Worm (Caenorhabditis elegans) whole organism, L3 larva: ENCODE results near the gene nhr-248.

Experiments
- R02D3.7 ChIP-seq: fragments of 150-350 bp; optimal IDR thresholded peaks from 2 replicates; lab custom pipeline; 2014; ENCODE audit warnings: missing biosample characterization, missing genetic modification characterization
- ZK546.5 ChIP-seq: sonication (generic microtip); optimal IDR thresholded peaks from 2 replicates; lab custom pipeline; 2017; ENCODE audit warnings: missing biosample characterization, missing genetic modification characterization
- aly-2 ChIP-seq: fragments of 150-350 bp; optimal IDR thresholded peaks from 2 replicates; lab custom pipeline; 2014; ENCODE audit warnings: missing biosample characterization, missing genetic modification characterization
- ama-1 ChIP-seq: fragments of 150-350 bp; optimal IDR thresholded peaks from 2 replicates; lab custom pipeline; 2018
- ceh-28 ChIP-seq: fragments of 150-350 bp; optimal IDR thresholded peaks from 2 replicates; lab custom pipeline; 2014; ENCODE audit warnings: missing biosample characterization, missing genetic modification reagents, missing genetic modification characterization
- ceh-82 ChIP-seq: fragments of 150-350 bp; optimal IDR thresholded peaks from 2 replicates; lab custom pipeline; 2014; ENCODE audit warnings: missing biosample characterization, missing genetic modification characterization
- ceh-9 ChIP-seq: sonication (generic microtip); optimal IDR thresholded peaks from 2 replicates; lab custom pipeline; 2018; ENCODE audit warnings: missing biosample characterization, missing genetic modification characterization
- egl-27 ChIP-seq: sonication (generic microtip); optimal IDR thresholded peaks from 4 replicates; lab custom pipeline; 2017; ENCODE audit warnings: missing biosample characterization, missing genetic modification reagents, missing genetic modification characterization
- egl-5 ChIP-seq: fragments of 150-350 bp; optimal IDR thresholded peaks from 2 replicates; lab custom pipeline; 2017; ENCODE audit warnings: missing biosample characterization, missing genetic modification reagents, missing genetic modification characterization, inconsistent platforms
- elt-1 ChIP-seq: fragments of 150-350 bp; optimal IDR thresholded peaks from 2 replicates; lab custom pipeline; 2014; ENCODE audit warnings: missing biosample characterization, missing genetic modification characterization
- elt-2 ChIP-seq: sonication (generic microtip); optimal IDR thresholded peaks from 2 replicates; lab custom pipeline; 2016; ENCODE audit warnings: missing genetic modification reagents, mild to moderate bottlenecking, missing genetic modification characterization, missing compliant biosample characterization
- elt-3 ChIP-seq, 3 experiments: fragments of 150-350 bp in 1 of 3; sonication (generic microtip) in 2 of 3; optimal IDR thresholded peaks; 2 replicates in 2 of 3; 4 replicates in 1 of 3; lab custom pipeline; 2014 to 2017; ENCODE audit warnings: missing biosample characterization in 3 of 3, missing genetic modification characterization in 3 of 3
- fkh-10 ChIP-seq: sonication (generic microtip); optimal IDR thresholded peaks from 2 replicates; lab custom pipeline; 2017; ENCODE audit warnings: missing biosample characterization, missing genetic modification reagents, missing genetic modification characterization
- fkh-2 ChIP-seq: fragments of 150-350 bp; optimal IDR thresholded peaks from 2 replicates; lab custom pipeline; 2014; ENCODE audit warnings: missing biosample characterization, missing genetic modification reagents, missing genetic modification characterization
- fos-1 ChIP-seq: fragments of 150-350 bp; optimal IDR thresholded peaks from 2 replicates; lab custom pipeline; 2014; ENCODE audit warnings: missing biosample characterization, missing genetic modification characterization
- hmg-11 ChIP-seq: sonication (generic microtip); optimal IDR thresholded peaks from 2 replicates; lab custom pipeline; 2016; ENCODE audit warnings: missing genetic modification characterization, missing compliant biosample characterization
- jun-1 ChIP-seq: fragments of 150-350 bp; optimal IDR thresholded peaks from 2 replicates; lab custom pipeline; 2014; ENCODE audit warnings: missing biosample characterization, missing genetic modification reagents, missing genetic modification characterization
- lin-15B ChIP-seq: fragments of 150-350 bp; optimal IDR thresholded peaks from 2 replicates; lab custom pipeline; 2014; ENCODE audit warnings: missing biosample characterization, missing genetic modification characterization
- lin-39 ChIP-seq: fragments of 150-350 bp; optimal IDR thresholded peaks from 2 replicates; lab custom pipeline; 2018; ENCODE audit warnings: missing biosample characterization, missing genetic modification reagents, missing genetic modification characterization
- mdl-1 ChIP-seq: fragments of 150-350 bp; optimal IDR thresholded peaks from 2 replicates; lab custom pipeline; 2014; ENCODE audit warnings: missing biosample characterization, missing genetic modification characterization
- mml-1 ChIP-seq: fragments of 150-350 bp; sonication (generic microtip); optimal IDR thresholded peaks from 3 replicates; lab custom pipeline; 2014; ENCODE audit warnings: missing biosample characterization, missing genetic modification characterization
- nfya-1 ChIP-seq: sonication (generic microtip); optimal IDR thresholded peaks from 2 replicates; lab custom pipeline; 2017; ENCODE audit warnings: missing genetic modification characterization, mild to moderate bottlenecking, missing compliant biosample characterization, antibody characterized with exemption, moderate library complexity; ENCODE audit not compliant: insufficient read depth
- nhr-11 ChIP-seq: fragments of 150-350 bp; optimal IDR thresholded peaks from 2 replicates; lab custom pipeline; 2014; ENCODE audit warnings: missing biosample characterization, missing genetic modification characterization
- nhr-12 ChIP-seq: fragments of 150-350 bp; optimal IDR thresholded peaks from 2 replicates; lab custom pipeline; 2014; ENCODE audit warnings: missing biosample characterization, missing genetic modification characterization
- nhr-23 ChIP-seq: fragments of 150-350 bp; optimal IDR thresholded peaks from 2 replicates; lab custom pipeline; 2014; ENCODE audit warnings: missing biosample characterization, missing genetic modification reagents, missing genetic modification characterization
- nhr-25 ChIP-seq: sonication (generic microtip); optimal IDR thresholded peaks from 2 replicates; lab custom pipeline; 2017; ENCODE audit warnings: missing biosample characterization, missing genetic modification characterization
- nhr-28 ChIP-seq: fragments of 150-350 bp; optimal IDR thresholded peaks from 2 replicates; lab custom pipeline; 2014; ENCODE audit warnings: missing biosample characterization, missing genetic modification characterization
- nhr-43 ChIP-seq: sonication (generic microtip); optimal IDR thresholded peaks from 2 replicates; lab custom pipeline; 2016; ENCODE audit warnings: mild to moderate bottlenecking, missing genetic modification characterization, missing compliant biosample characterization; ENCODE audit not compliant: poor library complexity, severe bottlenecking
- nhr-67 ChIP-seq: fragments of 150-350 bp; optimal IDR thresholded peaks from 2 replicates; lab custom pipeline; 2014; ENCODE audit warnings: missing biosample characterization, missing genetic modification characterization
- nhr-76 ChIP-seq: fragments of 150-350 bp; sonication (generic microtip); optimal IDR thresholded peaks from 5 replicates; lab custom pipeline; 2014; ENCODE audit warnings: missing biosample characterization, missing genetic modification characterization
- nhr-77 ChIP-seq: fragments of 150-350 bp; optimal IDR thresholded peaks from 2 replicates; lab custom pipeline; 2014; ENCODE audit warnings: missing biosample characterization, missing genetic modification characterization
- pqm-1 ChIP-seq: fragments of 150-350 bp; optimal IDR thresholded peaks from 2 replicates; lab custom pipeline; 2017; ENCODE audit warnings: missing biosample characterization, missing genetic modification characterization, inconsistent platforms
- sea-2 ChIP-seq: fragments of 150-350 bp; sonication (generic microtip); optimal IDR thresholded peaks from 4 replicates; lab custom pipeline; 2014; ENCODE audit warnings: missing biosample characterization, missing genetic modification reagents, missing genetic modification characterization
- skn-1 ChIP-seq: fragments of 150-350 bp; optimal IDR thresholded peaks from 2 replicates; lab custom pipeline; 2014; ENCODE audit warnings: missing biosample characterization, missing genetic modification characterization
- unc-62 ChIP-seq: fragments of 150-350 bp; sonication (generic microtip); optimal IDR thresholded peaks from 4 replicates; lab custom pipeline; 2014; ENCODE audit warnings: missing biosample characterization, missing genetic modification reagents, missing genetic modification characterization
- zag-1 ChIP-seq: fragments of 150-350 bp; optimal IDR thresholded peaks from 2 replicates; lab custom pipeline; 2014; ENCODE audit warnings: missing biosample characterization, missing genetic modification characterization
- ztf-4 ChIP-seq: fragments of 150-350 bp; optimal IDR thresholded peaks from 2 replicates; lab custom pipeline; 2014; ENCODE audit warnings: missing biosample characterization, missing genetic modification characterization

The nhr-248 gene

DNA sequence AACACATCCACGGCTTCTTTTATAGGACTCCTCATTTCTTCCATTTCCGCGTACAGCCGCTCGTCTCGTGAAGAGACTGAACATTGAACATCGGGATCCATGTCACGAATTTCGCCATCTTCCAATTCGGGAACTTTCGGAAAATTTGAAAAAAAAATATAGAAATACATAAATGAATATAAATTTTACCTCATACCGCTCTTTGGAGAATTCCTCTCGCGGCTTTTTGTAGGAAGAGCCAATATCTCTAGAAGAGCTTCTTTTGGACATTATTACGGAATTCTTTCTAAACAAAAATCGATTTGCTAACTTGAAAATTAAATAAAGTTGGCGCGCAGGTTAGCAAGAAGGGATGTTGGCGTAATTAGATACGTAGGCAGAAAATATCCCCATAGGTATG lies 21.7 kb downstream of the nhr-248 start, which contains the start of gene T05E12.9:
Gene T05E12.9, minus strand, starts transcription at position 101 of the 400 bp plus-strand sequence.
- no peak for TF ChIP-seq sea-2 (GFP tag; lab: Kevin White, UChicago)
- no peak for TF ChIP-seq nfya-1 (tag; lab: Kevin White, UChicago)
- no peak for TF ChIP-seq jun-1
- no peak for TF ChIP-seq elt-3 (tag; optimal IDR thresholded peaks at IDR 0.05; lab: Kevin White, UChicago)
- no peak for TF ChIP-seq nhr-67 (tag; lab: Kevin White, UChicago)
- TF ChIP-seq pqm-1 (tag; lab: Kevin White, UChicago): no peak
- no peak for TF ChIP-seq hmg-11 (tag; lab: Kevin White, UChicago)
- no peak for TF ChIP-seq fkh-2 (tag; lab: Kevin White, UChicago)
- no peak for TF ChIP-seq mml-1
- TF ChIP-seq egl-5: no peak
- TF ChIP-seq ceh-28 (tag; lab: Kevin White, UChicago): no peak
- TF ChIP-seq, all 47 proteins: peak for 0

DNA sequence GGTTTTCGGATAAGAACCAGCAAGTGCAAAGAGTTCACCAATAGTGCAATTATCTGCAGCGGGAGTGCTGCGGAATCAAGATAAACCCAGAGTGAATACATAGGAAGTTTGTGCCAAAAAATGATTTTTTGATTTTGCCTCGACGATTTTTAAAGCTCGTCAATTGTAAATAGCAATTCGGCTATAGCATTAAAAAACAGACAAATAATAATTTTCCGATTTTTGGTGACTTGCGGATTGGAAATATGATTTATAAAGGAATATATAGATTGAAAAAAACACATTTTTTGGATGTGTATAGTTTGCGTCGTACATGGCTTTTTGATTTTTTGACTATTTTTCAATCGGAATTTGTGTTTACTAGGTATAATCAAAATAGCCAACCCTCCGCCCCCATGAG lies 24.6 kb downstream of the nhr-248 start, which contains the start of gene srw-20:
Gene srw-20, minus strand, starts transcription at position 101 of the 400 bp plus-strand sequence.
- TF ChIP-seq unc-62 (GFP tag; lab: Kevin White, UChicago) (no peak), nhr-12 (tag; lab: Kevin White, UChicago) (no peak), zag-1 (no peak), nhr-23 (tag; lab: Kevin White, UChicago) (no peak), elt-3 (tag; optimal IDR thresholded peaks at IDR 0.05; lab: Kevin White, UChicago) (no peak), pqm-1 (tag; lab: Kevin White, UChicago) (no peak), fkh-10 (no peak)

DNA sequence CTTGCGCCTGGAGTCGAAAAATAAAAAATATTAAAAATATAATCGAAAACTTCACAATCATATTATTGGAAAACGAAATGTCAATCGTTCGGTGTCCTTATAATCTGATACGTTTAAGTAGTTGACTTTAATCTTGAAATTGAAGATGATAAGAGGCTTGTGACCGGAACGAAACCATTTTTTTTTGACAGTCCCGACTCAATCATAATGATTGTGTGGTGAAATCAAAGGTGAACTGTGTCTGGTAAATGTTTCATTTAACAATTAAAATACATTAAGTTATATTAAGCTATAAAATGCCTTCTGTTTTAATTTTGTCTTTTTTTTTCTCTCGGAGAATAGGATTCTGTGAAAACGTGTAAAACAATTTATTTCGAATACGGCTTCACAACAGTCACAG lies 26.5 kb downstream of the nhr-248 start, which contains the start of gene T05E12.3:
Gene T05E12.3, minus strand, starts transcription at position 101 of the 400 bp plus-strand sequence.
- TF ChIP-seq R02D3.7 (tag; lab: Kevin White, UChicago): no peak
- no peak for TF ChIP-seq nfya-1 (tag; lab: Kevin White, UChicago)
- TF ChIP-seq nhr-12 (tag; lab: Kevin White, UChicago): no peak
- no peak for TF ChIP-seq skn-1 (tag; lab: Kevin White, UChicago)
- TF ChIP-seq ceh-28 (tag; lab: Kevin White, UChicago): no peak

DNA sequence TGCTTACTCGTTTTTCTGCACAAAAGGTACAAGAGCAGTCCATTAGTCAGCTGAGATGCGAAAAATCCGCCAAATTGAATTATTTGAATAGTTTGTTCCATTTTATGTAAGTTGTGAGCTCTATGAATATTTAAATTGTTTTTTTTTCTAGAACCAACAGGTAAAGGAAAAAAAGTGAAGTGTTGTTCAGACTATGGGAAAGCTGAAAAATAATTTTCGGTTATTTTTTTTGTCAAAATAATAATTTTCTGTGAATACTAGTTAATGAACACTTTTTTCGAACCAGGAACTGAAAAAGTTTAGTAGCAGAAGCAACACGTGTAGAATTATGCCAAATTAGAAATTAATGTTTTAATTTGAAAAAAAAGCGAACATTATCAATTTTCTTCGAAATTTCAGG lies 28.5 kb downstream of the nhr-248 start, which contains the start of gene str-125:
Gene str-125, minus strand, starts transcription at position 101 of the 400 bp plus-strand sequence.
- TF ChIP-seq ZK546.5 (no peak), unc-62 (GFP tag; lab: Kevin White, UChicago) (no peak), jun-1 (no peak), mdl-1 (tag; lab: Kevin White, UChicago) (no peak), ceh-82 (tag; lab: Kevin White, UChicago) (no peak), nfya-1 (tag; lab: Kevin White, UChicago) (no peak), nhr-28 (no peak), ztf-4 (no peak), nhr-77 (tag; lab: Kevin White, UChicago) (no peak), ama-1 (lab: Kevin White, UChicago) (no peak), fkh-10 (no peak), lin-39 (no peak), nhr-43 (tag; lab: Kevin White, UChicago) (no peak), nhr-12 (tag; lab: Kevin White, UChicago) (no peak), egl-5 (no peak), elt-2 (no peak)

DNA sequence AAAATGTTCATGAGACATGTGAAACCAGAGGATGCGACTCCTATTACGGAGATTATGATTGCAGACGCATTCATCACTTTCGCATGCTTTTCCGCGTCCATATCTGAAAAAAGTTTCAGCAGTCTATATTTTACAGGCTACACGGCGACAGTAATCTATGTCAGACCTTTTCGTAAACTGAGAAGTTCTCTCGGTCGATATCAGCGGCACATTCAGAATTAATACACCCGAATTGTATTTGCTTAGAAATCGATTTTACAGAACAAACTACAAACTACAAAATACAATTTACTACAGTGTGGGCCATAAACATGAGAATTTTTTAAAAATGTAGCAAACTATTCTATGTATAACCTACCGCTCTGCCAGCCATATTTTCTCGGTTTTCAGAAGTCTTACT lies 32.8 kb downstream of the nhr-248 start, which contains the start of gene srbc-14:
Gene srbc-14, minus strand, starts transcription at position 101 of the 400 bp plus-strand sequence.
- no peak for TF ChIP-seq nhr-77 (tag; lab: Kevin White, UChicago)
- TF ChIP-seq elt-3 (tag; optimal IDR thresholded peaks at IDR 0.05; lab: Kevin White, UChicago): no peak
- no peak for TF ChIP-seq ceh-9 (tag; lab: Kevin White, UChicago)
- TF ChIP-seq aly-2 (tag; lab: Kevin White, UChicago): no peak
- no peak for TF ChIP-seq elt-1 (tag; lab: Kevin White, UChicago)
- no peak for TF ChIP-seq fkh-2 (tag; lab: Kevin White, UChicago)
- TF ChIP-seq nhr-76 (tag; lab: Kevin White, UChicago): no peak
- TF ChIP-seq pqm-1 (tag; lab: Kevin White, UChicago): no peak
- TF ChIP-seq nhr-11 (tag; lab: Kevin White, UChicago): no peak
- no peak for TF ChIP-seq fkh-10
- TF ChIP-seq nhr-23 (tag; lab: Kevin White, UChicago): no peak
- no peak for TF ChIP-seq lin-15B (tag; lab: Kevin White, UChicago)
- TF ChIP-seq nhr-43 (tag; lab: Kevin White, UChicago): no peak
- TF ChIP-seq fos-1 (tag; lab: Kevin White, UChicago): no peak
- TF ChIP-seq egl-27 (tag; lab: Kevin White, UChicago): no peak
- no peak for TF ChIP-seq nhr-25 (tag; lab: Kevin White, UChicago)
